Fruit fly (Drosophila melanogaster): ENCODE measurements around the gene CG7542.
A peak's percentile ranks its signal among the peaks of the same experiment; 100 is the strongest.

Gene CG7542

DNA sequence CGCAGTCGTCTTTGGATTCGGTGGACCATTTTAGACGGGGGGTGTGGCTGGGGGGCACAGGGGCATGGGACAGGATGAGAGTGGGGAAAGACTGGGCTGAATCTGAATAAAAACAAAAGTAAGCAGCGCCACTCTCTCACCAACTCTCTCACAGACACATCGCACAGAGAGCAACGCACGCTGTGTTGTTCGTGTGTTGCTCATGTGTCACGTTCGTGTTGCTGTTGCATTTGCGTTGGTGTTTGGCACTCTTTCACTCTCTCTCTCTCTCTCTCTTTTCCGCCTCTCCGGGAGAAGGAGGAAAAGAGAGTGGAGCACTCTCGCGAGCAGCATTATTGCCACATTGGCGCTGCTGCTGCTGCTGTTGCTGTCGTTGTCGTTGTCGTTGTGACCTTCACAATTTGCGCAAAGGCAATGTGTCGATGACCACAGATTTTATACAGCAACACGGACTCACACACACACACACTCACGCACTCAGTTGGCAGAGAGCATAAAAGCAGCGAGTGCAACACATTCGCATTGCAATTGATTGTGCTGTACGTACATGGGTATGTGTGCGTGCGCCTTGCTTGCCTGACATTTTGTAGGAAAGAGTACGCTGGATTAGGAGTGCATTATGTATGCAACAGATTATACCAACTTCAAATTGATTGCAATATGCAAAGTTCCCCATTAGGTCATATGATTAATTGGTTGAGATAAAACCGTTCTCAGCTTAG lies 14.1 kb downstream of the CG7542 start:
- TF ChIP-seq CG6854 (GFP tag; optimal IDR thresholded peaks at IDR 0.05) (peak; percentile 21), cyc (GFP tag; optimal IDR thresholded peaks at IDR 0.05) (no peak), svp (GFP tag) (peak; percentile 87), Eip93F (GFP tag; optimal IDR thresholded peaks at IDR 0.05) (peak; percentile 56), CG7368 (GFP tag; optimal IDR thresholded peaks at IDR 0.05) (no peak), spab (GFP tag; optimal IDR thresholded peaks at IDR 0.05) (no peak), CG6808 (GFP tag; optimal IDR thresholded peaks at IDR 0.05) (peak; percentile 32), Hr38 (GFP tag; optimal IDR thresholded peaks at IDR 0.05) (no peak), Sox14 (GFP tag; optimal IDR thresholded peaks at IDR 0.05) (peak; percentile 23), CG9139 (GFP tag; optimal IDR thresholded peaks at IDR 0.05) (peak; percentile 29), salr (GFP tag; optimal IDR thresholded peaks at IDR 0.05) (peak in 1 of 2 experiments; percentile 4), CG32006 (GFP tag; optimal IDR thresholded peaks at IDR 0.05) (no peak), dac (GFP tag; optimal IDR thresholded peaks at IDR 0.05) (no peak), CG8632 (GFP tag; optimal IDR thresholded peaks at IDR 0.05) (no peak), Met (GFP tag; optimal IDR thresholded peaks at IDR 0.05) (peak; percentile 42), ss (GFP tag; optimal IDR thresholded peaks at IDR 0.05) (peak; percentile 69 to 78), acj6 (GFP tag; optimal IDR thresholded peaks at IDR 0.05) (no peak), CG8119 (GFP tag; IDR thresholded peaks at IDR 0.05) (peak; percentile 54; the same call in 1 of the 3 replicates), CG34406 (GFP tag; optimal IDR thresholded peaks at IDR 0.05) (no peak), Ets21C (GFP tag; optimal IDR thresholded peaks at IDR 0.05) (no peak), CG6163 (GFP tag; IDR thresholded peaks at IDR 0.05) (peak; percentile 52; the same call in 2 of the 3 replicates), esn (GFP tag; optimal IDR thresholded peaks at IDR 0.05) (peak; percentile 46), Eip75B (GFP tag; optimal IDR thresholded peaks at IDR 0.05) (peak; percentile 70), CG11902 (GFP tag; optimal IDR thresholded peaks at IDR 0.05) (no peak), lz (GFP tag; optimal IDR thresholded peaks at IDR 0.05) (no peak), eg (GFP tag; IDR thresholded peaks at IDR 0.05) (peak; percentile 63; the same call in 1 of the 3 replicates), CG15336 (GFP tag; IDR thresholded peaks at IDR 0.05) (peak; percentile 67), Lpt (GFP tag; optimal IDR thresholded peaks at IDR 0.05) (peak; percentile 74), CG3032 (tag; optimal IDR thresholded peaks at IDR 0.05) (no peak), topi (GFP tag; optimal IDR thresholded peaks at IDR 0.05) (no peak), fd85E (GFP tag; optimal IDR thresholded peaks at IDR 0.05) (peak; percentile 10), Gug (GFP tag; IDR thresholded peaks at IDR 0.05) (no peak), Blimp-1 (GFP tag; optimal IDR thresholded peaks at IDR 0.05) (peak; percentile 68), OdsH (GFP tag; optimal IDR thresholded peaks at IDR 0.05) (no peak), CG16779 (tag; optimal IDR thresholded peaks at IDR 0.05) (peak; percentile 73), Sox102F (GFP tag; optimal IDR thresholded peaks at IDR 0.05) (no peak), fkh (GFP tag; optimal IDR thresholded peaks at IDR 0.05) (no peak), Hr4 (GFP tag; optimal IDR thresholded peaks at IDR 0.05) (no peak), CG6792 (GFP tag; optimal IDR thresholded peaks at IDR 0.05) (no peak), achi (GFP tag; optimal IDR thresholded peaks at IDR 0.05) (no peak), Eip78C (GFP tag) (peak; percentile 85), CG11762 (GFP tag; optimal IDR thresholded peaks at IDR 0.05; ENCODE audit: insufficient read depth) (no peak), CG8319 (GFP tag; optimal IDR thresholded peaks at IDR 0.05) (no peak), CG11294 (GFP tag; IDR thresholded peaks at IDR 0.05) (no peak), CG1621 (tag; optimal IDR thresholded peaks at IDR 0.05) (peak; percentile 49), pdm3 (GFP tag; optimal IDR thresholded peaks at IDR 0.05) (no peak), CG6276 (GFP tag; optimal IDR thresholded peaks at IDR 0.05) (peak; percentile 21), CG10631 (GFP tag; optimal IDR thresholded peaks at IDR 0.05) (no peak), vri (GFP tag; optimal IDR thresholded peaks at IDR 0.05) (peak; percentile 85), net (GFP tag; optimal IDR thresholded peaks at IDR 0.05) (peak; percentile 15), Sox15 (GFP tag; optimal IDR thresholded peaks at IDR 0.05) (no peak)
